Worm (Caenorhabditis elegans): Measurements from ENCODE around the gene lgc-29.

The lgc-29 gene

ce11 chrV:4181727-4182126 lies 42.9 kb downstream of the lgc-29 start (continued):
- TF ChIP-seq hlh-13 (GFP tag; optimal IDR thresholded peaks at IDR 0.05) (no peak), C08G9.2 (tag; optimal IDR thresholded peaks at IDR 0.05) (peak; percentile 61), pax-1 (tag; optimal IDR thresholded peaks at IDR 0.05) (no peak), T23F11.4 (GFP tag; optimal IDR thresholded peaks at IDR 0.05) (no peak), madf-2 (tag; optimal IDR thresholded peaks at IDR 0.05) (no peak), nhr-11 (tag; optimal IDR thresholded peaks at IDR 0.05) (no peak), Y22D7AL.16 (tag; optimal IDR thresholded peaks at IDR 0.05) (no peak), pha-2 (tag; optimal IDR thresholded peaks at IDR 0.05) (no peak), hlh-8 (tag; optimal IDR thresholded peaks at IDR 0.05) (no peak), lin-11 (tag; optimal IDR thresholded peaks at IDR 0.05) (no peak), F13H6.1 (tag; optimal IDR thresholded peaks at IDR 0.05) (no peak), odd-2 (tag; optimal IDR thresholded peaks at IDR 0.05) (no peak), tbx-7 (tag; optimal IDR thresholded peaks at IDR 0.05) (peak; percentile 76), hlh-15 (tag; optimal IDR thresholded peaks at IDR 0.05) (no peak), C38D4.7 (GFP tag; optimal IDR thresholded peaks at IDR 0.05) (no peak), npax-4 (tag; optimal IDR thresholded peaks at IDR 0.05) (no peak), ceh-31 (tag; optimal IDR thresholded peaks at IDR 0.05) (peak; percentile 61), unc-55 (GFP tag; optimal IDR thresholded peaks at IDR 0.05) (no peak), elt-2 (tag; optimal IDR thresholded peaks at IDR 0.05) (peak; percentile 45), unc-3 (GFP tag; conservative IDR thresholded peaks at IDR 0.05) (no peak), unc-3 (tag; optimal IDR thresholded peaks at IDR 0.05) (no peak)

ce11 chrV:4182546-4182945 lies 43.8 kb downstream of the lgc-29 start:
- no peak for TF ChIP-seq ama-1 (optimal IDR thresholded peaks at IDR 0.05)
- TF ChIP-seq ceh-24 (tag; optimal IDR thresholded peaks at IDR 0.05): no peak
- TF ChIP-seq unc-42 (tag; optimal IDR thresholded peaks at IDR 0.05): no peak
- no peak for TF ChIP-seq ttx-3 (tag; optimal IDR thresholded peaks at IDR 0.05)
- TF ChIP-seq unc-86 (tag; optimal IDR thresholded peaks at IDR 0.05): no peak
- TF ChIP-seq Y22D7AL.16 (tag; optimal IDR thresholded peaks at IDR 0.05): no peak
- TF ChIP-seq nhr-11 (tag; optimal IDR thresholded peaks at IDR 0.05): no peak
- no peak for TF ChIP-seq hlh-8 (tag; optimal IDR thresholded peaks at IDR 0.05)

- no peak for TF ChIP-seq zip-5 (tag; optimal IDR thresholded peaks at IDR 0.05)
- TF ChIP-seq ceh-14 (tag; optimal IDR thresholded peaks at IDR 0.05): no peak
- no peak for TF ChIP-seq sdc-2 (tag; optimal IDR thresholded peaks at IDR 0.05)
- TF ChIP-seq elt-4 (tag; optimal IDR thresholded peaks at IDR 0.05): no peak
- peak; percentile 60 for TF ChIP-seq elt-2 (tag; optimal IDR thresholded peaks at IDR 0.05)
- TF ChIP-seq pat-9 (tag; optimal IDR thresholded peaks at IDR 0.05): no peak
Observed at ce11 chrV:4185885-4186284, 47.1 kb downstream of the lgc-29 start.

- TF ChIP-seq elt-2 (tag; optimal IDR thresholded peaks at IDR 0.05): peak; percentile 6
- TF ChIP-seq ref-2 (tag; optimal IDR thresholded peaks at IDR 0.05): no peak
Observed at ce11 chrV:4186453-4187143, 47.8 kb downstream of the lgc-29 start.

ce11 chrV:4187144-4187485 lies 48.3 kb downstream of the lgc-29 start, which contains the start of gene nhr-114:
Gene nhr-114 (plus strand): TSS chrV:4187202.
- peak; percentile 22 for TF ChIP-seq hlh-30 (tag; optimal IDR thresholded peaks at IDR 0.05; ENCODE audit: insufficient read depth)
- TF ChIP-seq hlh-6 (tag; optimal IDR thresholded peaks at IDR 0.05): no peak
- TF ChIP-seq pha-4 (tag; optimal IDR thresholded peaks at IDR 0.05): no peak
